Worm (Caenorhabditis elegans) whole organism, L3 larva: ENCODE measurements around the gene F45E1.5.
A peak's percentile ranks its signal among the peaks of the same experiment; 100 is the strongest.

ENCODE experiments used
- R02D3.7 ChIP-seq: fragments of 150-350 bp; optimal IDR thresholded peaks from 2 replicates; lab custom pipeline; 2014; ENCODE audit warnings: missing biosample characterization, missing genetic modification characterization
- ceh-82 ChIP-seq: fragments of 150-350 bp; optimal IDR thresholded peaks from 2 replicates; lab custom pipeline; 2014; ENCODE audit warnings: missing biosample characterization, missing genetic modification characterization
- egl-27 ChIP-seq: sonication (generic microtip); optimal IDR thresholded peaks from 4 replicates; lab custom pipeline; 2017; ENCODE audit warnings: missing biosample characterization, missing genetic modification reagents, missing genetic modification characterization
- lin-39 ChIP-seq: fragments of 150-350 bp; optimal IDR thresholded peaks from 2 replicates; lab custom pipeline; 2018; ENCODE audit warnings: missing biosample characterization, missing genetic modification reagents, missing genetic modification characterization
- nhr-12 ChIP-seq: fragments of 150-350 bp; optimal IDR thresholded peaks from 2 replicates; lab custom pipeline; 2014; ENCODE audit warnings: missing biosample characterization, missing genetic modification characterization
- pha-4 ChIP-seq: fragments of 150-350 bp; optimal IDR thresholded peaks from 2 replicates; lab custom pipeline; 2014; ENCODE audit warnings: missing biosample characterization, missing genetic modification reagents, missing genetic modification characterization
- unc-39 ChIP-seq: sonication (generic microtip); optimal IDR thresholded peaks from 4 replicates; lab custom pipeline; 2017; ENCODE audit warnings: missing biosample characterization, missing genetic modification characterization
- ztf-11 ChIP-seq: fragments of 150-350 bp; optimal IDR thresholded peaks from 2 replicates; lab custom pipeline; 2014; ENCODE audit warnings: missing biosample characterization, missing genetic modification characterization
- ztf-4 ChIP-seq: fragments of 150-350 bp; optimal IDR thresholded peaks from 2 replicates; lab custom pipeline; 2014; ENCODE audit warnings: missing biosample characterization, missing genetic modification characterization

DNA sequence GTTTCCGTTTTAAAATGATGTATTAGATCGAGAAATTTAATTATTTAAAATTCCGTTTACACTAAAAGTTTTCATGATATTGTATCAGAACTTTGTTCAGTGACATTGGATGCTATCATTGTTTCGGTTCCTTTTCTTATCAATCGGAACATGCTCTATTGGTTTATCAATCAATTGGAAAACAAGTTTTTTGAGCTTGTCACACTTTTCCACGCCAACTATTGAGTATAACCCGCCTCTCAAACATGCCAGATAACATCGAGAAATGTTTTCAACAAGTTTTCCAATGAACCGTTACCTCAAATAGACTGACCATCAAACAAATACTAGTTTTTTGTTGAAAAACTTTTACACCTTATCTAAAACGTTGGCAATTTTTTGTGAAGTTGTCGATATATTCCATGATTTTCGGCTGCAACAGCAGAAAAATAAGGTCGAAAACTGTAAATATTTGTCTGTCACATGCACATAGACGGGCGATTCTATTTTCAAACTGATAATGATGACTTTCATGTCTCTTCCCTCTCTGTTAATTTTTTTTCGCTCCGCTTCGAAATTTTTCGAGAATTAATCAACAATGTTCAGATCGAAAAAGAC lies 38.0 kb downstream of the F45E1.5 start, which contains the start of gene unk-1:
- TF ChIP-seq unc-39 (tag; lab: Kevin White, UChicago) (no peak), ceh-82 (tag; lab: Kevin White, UChicago) (no peak), nhr-12 (no peak), ztf-4 (tag; lab: Kevin White, UChicago) (no peak), pha-4 (peak; percentile 47), ztf-11 (tag; lab: Kevin White, UChicago) (no peak), R02D3.7 (no peak), lin-39 (tag; lab: Kevin White, UChicago) (no peak), egl-27 (tag; lab: Kevin White, UChicago) (no peak)
